Worm (Caenorhabditis elegans) whole organism, early embryonic: ENCODE measurements around the gene Y53C12A.7.

Experiments
- B0310.2 ChIP-seq: sonication (generic microtip); optimal IDR thresholded peaks from 2 replicates; lab custom pipeline; 2016; ENCODE audit warnings: mild to moderate bottlenecking, missing genetic modification characterization, missing compliant biosample characterization
- F13C5.2 ChIP-seq: sonication (generic microtip); optimal IDR thresholded peaks from 2 replicates; lab custom pipeline; 2017; ENCODE audit warnings: mild to moderate bottlenecking, missing genetic modification characterization, inconsistent platforms, missing compliant biosample characterization
- ama-1 ChIP-seq: fragments of 150-350 bp; optimal IDR thresholded peaks from 2 replicates; lab custom pipeline; 2014
- ceh-13 ChIP-seq: fragments of 200-800 bp; sonication (Bioruptor generic); optimal IDR thresholded peaks from 2 replicates; lab custom pipeline; 2018; ENCODE audit warnings: mild to moderate bottlenecking, missing genetic modification characterization, missing compliant biosample characterization
- ceh-36 ChIP-seq: sonication (generic microtip); optimal IDR thresholded peaks from 2 replicates; lab custom pipeline; 2016; ENCODE audit warnings: missing genetic modification characterization, inconsistent platforms, missing compliant biosample characterization
- hnd-1 ChIP-seq: sonication (generic microtip); optimal IDR thresholded peaks from 2 replicates; lab custom pipeline; 2016; ENCODE audit warnings: missing genetic modification characterization, missing compliant biosample characterization
- sea-1 ChIP-seq: fragments of 200-800 bp; sonication (Bioruptor generic); conservative IDR thresholded peaks from 2 replicates; pipeline ENCODE4 v1.3.6; 2022; ENCODE audit warnings: missing genetic modification characterization, missing compliant biosample characterization

ce11 chrII:9729196-9729595 lies 28.9 kb downstream of the Y53C12A.7 start:
- TF ChIP-seq ama-1 (lab: Kevin White, UChicago) (no peak), sea-1 (GFP tag; lab: Robert Waterston, UW) (no peak), F13C5.2 (no peak), ceh-36 (no peak), hnd-1 (tag; lab: Kevin White, UChicago) (no peak), B0310.2 (tag; lab: Kevin White, UChicago) (no peak), ceh-13 (no peak)
